Worm (Caenorhabditis elegans): ENCODE results near the gene C25F9.13.

- TF ChIP-seq lin-39 (tag; optimal IDR thresholded peaks at IDR 0.05), result no peak
- TF ChIP-seq unc-62 (GFP tag; optimal IDR thresholded peaks at IDR 0.05), result no peak
- TF ChIP-seq nhr-25 (tag; optimal IDR thresholded peaks at IDR 0.05), result no peak
- TF ChIP-seq lin-13 (GFP tag; optimal IDR thresholded peaks at IDR 0.05), result no peak
- no peak for TF ChIP-seq ztf-1 (GFP tag; conservative IDR thresholded peaks at IDR 0.05)
- no peak for TF ChIP-seq nhr-77 (tag; optimal IDR thresholded peaks at IDR 0.05)
- TF ChIP-seq nhr-12 (tag; optimal IDR thresholded peaks at IDR 0.05), result no peak
Measured at ce11 chrV:19355219-19355618, 43.6 kb downstream of the C25F9.13 start.
